Worm (Caenorhabditis elegans) whole organism, late embryonic: ENCODE results near the gene R04F11.5.

ENCODE experiments used
- ama-1 ChIP-seq: fragments of 150-350 bp; optimal IDR thresholded peaks from 2 replicates; lab custom pipeline; 2014
- ceh-14 ChIP-seq: sonication (generic microtip); optimal IDR thresholded peaks from 2 replicates; lab custom pipeline; 2016; ENCODE audit warnings: missing genotype, missing genetic modification characterization, missing compliant biosample characterization
- ceh-22 ChIP-seq: sonication (generic microtip); optimal IDR thresholded peaks from 2 replicates; lab custom pipeline; 2017; ENCODE audit warnings: missing biosample characterization, missing genetic modification characterization
- ceh-31 ChIP-seq: sonication (generic microtip); optimal IDR thresholded peaks from 2 replicates; lab custom pipeline; 2016; ENCODE audit warnings: missing genetic modification characterization, missing compliant biosample characterization
- elt-2 ChIP-seq: sonication (generic microtip); optimal IDR thresholded peaks from 2 replicates; lab custom pipeline; 2016; ENCODE audit warnings: missing genetic modification reagents, missing genetic modification characterization, missing compliant biosample characterization
- fkh-10 ChIP-seq: fragments of 150-350 bp; optimal IDR thresholded peaks from 2 replicates; lab custom pipeline; 2014; ENCODE audit warnings: missing biosample characterization, missing genetic modification reagents, missing genetic modification characterization
- hlh-13 ChIP-seq: fragments of 200-800 bp; sonication (Bioruptor generic); optimal IDR thresholded peaks from 2 replicates; lab custom pipeline; 2018; ENCODE audit warnings: mild to moderate bottlenecking, missing genetic modification characterization, missing compliant biosample characterization
- nhr-11 ChIP-seq: fragments of 150-350 bp; optimal IDR thresholded peaks from 2 replicates; lab custom pipeline; 2014; ENCODE audit warnings: missing biosample characterization, missing genetic modification characterization
- unc-42 ChIP-seq: sonication (generic microtip); optimal IDR thresholded peaks from 2 replicates; lab custom pipeline; 2016; ENCODE audit warnings: missing genotype, missing genetic modification characterization, missing compliant biosample characterization
- unc-55 ChIP-seq: sonication (generic microtip); optimal IDR thresholded peaks from 2 replicates; lab custom pipeline; 2017; ENCODE audit warnings: missing biosample characterization, missing genetic modification reagents, missing genetic modification characterization

DNA sequence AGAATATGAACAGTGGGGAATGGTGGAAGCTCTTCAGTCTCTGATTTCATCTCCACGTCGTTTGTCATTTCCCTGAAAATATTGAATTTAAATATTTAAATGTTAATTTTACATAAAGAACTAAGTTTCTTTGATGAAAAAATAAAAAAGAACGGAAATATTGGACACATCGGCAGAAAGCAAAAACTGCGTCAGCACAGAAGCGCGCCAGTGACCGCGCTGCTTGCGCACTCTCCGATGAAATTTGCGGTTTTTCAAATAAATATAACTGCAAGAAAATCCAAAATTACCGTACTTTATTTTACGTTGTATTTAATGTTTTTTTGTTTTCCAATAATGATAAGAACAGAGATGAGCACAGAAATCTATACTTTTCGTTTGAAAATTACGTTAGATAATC is 26.2 kb downstream of the R04F11.5 start, which contains the start of the genes srpa-68 and srh-16:
- no peak for TF ChIP-seq nhr-11 (tag; lab: Kevin White, UChicago)
- TF ChIP-seq ceh-31 (tag; lab: Kevin White, UChicago): peak; percentile 42
- peak; percentile 33 for TF ChIP-seq hlh-13 (GFP tag; lab: Kevin White, UChicago)
- TF ChIP-seq unc-55 (GFP tag; lab: Kevin White, UChicago): peak; percentile 15
- no peak for TF ChIP-seq fkh-10
- TF ChIP-seq ceh-22 (tag; lab: Kevin White, UChicago): no peak
- peak; percentile 79 for TF ChIP-seq elt-2 (tag; lab: Kevin White, UChicago)
- no peak for TF ChIP-seq ama-1 (lab: Kevin White, UChicago)
- peak; percentile 57 for TF ChIP-seq ceh-14 (tag; lab: Kevin White, UChicago)
- TF ChIP-seq unc-42 (tag; lab: Kevin White, UChicago): peak; percentile 44
